Fruit fly (Drosophila melanogaster) whole organism, embryonic: ENCODE data around the gene Cpr62Ba.

Source experiments
- Awh ChIP-seq: fragments of 200-800 bp; sonication (Bioruptor generic); IDR thresholded peaks from 2 replicates; pipeline ENCODE4, ENCODE4 v1.3.6; 2022; ENCODE audit warnings: missing biosample characterization, missing genetic modification characterization
- Bdp1 ChIP-seq: fragments of 200-800 bp; sonication (Bioruptor generic); optimal IDR thresholded peaks from 3 replicates; lab custom pipeline; 2016; ENCODE audit warnings: missing biosample characterization, missing genetic modification characterization
- Bteb2 ChIP-seq: fragments of 200-800 bp; sonication (Bioruptor generic); optimal IDR thresholded peaks from 2 replicates; lab custom pipeline; 2016; ENCODE audit warnings: missing biosample characterization, missing genetic modification characterization
- CG10267 ChIP-seq: fragments of 200-800 bp; sonication (Bioruptor generic); optimal IDR thresholded peaks from 2 replicates; lab custom pipeline; 2018; ENCODE audit warnings: missing biosample characterization, mild to moderate bottlenecking, missing genetic modification characterization, moderate library complexity
- CG10543 ChIP-seq: fragments of 200-800 bp; sonication (Bioruptor generic); optimal IDR thresholded peaks from 3 replicates; lab custom pipeline; 2017; ENCODE audit warnings: missing biosample characterization, mild to moderate bottlenecking, missing genetic modification characterization, moderate library complexity
- CG10979 ChIP-seq: fragments of 200-800 bp; sonication (Bioruptor generic); optimal IDR thresholded peaks from 2 replicates; lab custom pipeline; 2018; ENCODE audit warnings: missing biosample characterization, mild to moderate bottlenecking, missing genetic modification characterization, moderate library complexity
- CG11085 ChIP-seq: fragments of 200-800 bp; sonication (Bioruptor generic); IDR thresholded peaks from 2 replicates; pipeline ENCODE4 v1.3.6; 2022; ENCODE audit warnings: missing biosample characterization, missing genetic modification characterization
- CG1233 ChIP-seq: fragments of 200-800 bp; sonication (Bioruptor generic); optimal IDR thresholded peaks from 4 replicates; lab custom pipeline; 2018; ENCODE audit warnings: missing biosample characterization, mild to moderate bottlenecking, missing genetic modification characterization
- CG12391 ChIP-seq: fragments of 200-800 bp; sonication (Bioruptor generic); optimal IDR thresholded peaks from 3 replicates; lab custom pipeline; 2018; ENCODE audit warnings: missing biosample characterization, mild to moderate bottlenecking, missing genetic modification characterization, moderate library complexity
- CG13424 ChIP-seq: fragments of 200-800 bp; sonication (Bioruptor generic); optimal IDR thresholded peaks from 2 replicates; lab custom pipeline; 2019; ENCODE audit warnings: missing biosample characterization, mild to moderate bottlenecking, missing genetic modification characterization, moderate library complexity
- CG14860 ChIP-seq: fragments of 200-800 bp; sonication (Bioruptor generic); IDR thresholded peaks from 3 replicates; pipeline ENCODE4 v1.3.6; 2022; ENCODE audit warnings: missing biosample characterization, missing genetic modification characterization; ENCODE audit not compliant: partially characterized antibody
- CG16863 ChIP-seq: fragments of 200-800 bp; sonication (Bioruptor generic); optimal IDR thresholded peaks from 3 replicates; lab custom pipeline; 2016; ENCODE audit warnings: missing biosample characterization, missing genetic modification characterization
- CG17361 ChIP-seq: fragments of 200-800 bp; sonication (Bioruptor generic); IDR thresholded peaks from 3 replicates; pipeline ENCODE4 v1.3.6; 2022; ENCODE audit warnings: missing biosample characterization, missing genetic modification characterization
- CG18011 ChIP-seq: fragments of 200-800 bp; sonication (Bioruptor generic); optimal IDR thresholded peaks from 2 replicates; lab custom pipeline; 2017; ENCODE audit warnings: missing biosample characterization, missing genetic modification characterization, mild to moderate bottlenecking, moderate library complexity, missing genotype
- CG1832 ChIP-seq: fragments of 200-800 bp; sonication (Bioruptor generic); optimal IDR thresholded peaks from 2 replicates; lab custom pipeline; 2017; ENCODE audit warnings: missing biosample characterization, mild to moderate bottlenecking, missing genetic modification characterization, inconsistent platforms
- CG31224 ChIP-seq: fragments of 200-800 bp; sonication (Bioruptor generic); IDR thresholded peaks from 2 replicates; pipeline ENCODE4 v1.3.6; 2022; ENCODE audit warnings: missing biosample characterization, missing genetic modification characterization
- CG3995 ChIP-seq: fragments of 200-800 bp; sonication (Bioruptor generic); optimal IDR thresholded peaks from 3 replicates; lab custom pipeline; 2016; ENCODE audit warnings: missing biosample characterization, missing genetic modification characterization
- CG4820 ChIP-seq: fragments of 200-800 bp; sonication (Bioruptor generic); optimal IDR thresholded peaks from 3 replicates; lab custom pipeline; 2016; ENCODE audit warnings: missing biosample characterization, missing genetic modification characterization
- CG6272 ChIP-seq: fragments of 200-800 bp; sonication (Bioruptor generic); IDR thresholded peaks from 2 replicates; pipeline ENCODE4 v1.3.6; 2022; ENCODE audit warnings: missing biosample characterization, missing genetic modification characterization
- CG8281 ChIP-seq: fragments of 200-800 bp; sonication (Bioruptor generic); optimal IDR thresholded peaks from 2 replicates; lab custom pipeline; 2018; ENCODE audit warnings: missing biosample characterization, mild to moderate bottlenecking, missing genetic modification characterization, moderate library complexity
- CG8290 ChIP-seq, 3 experiments: fragments of 200-800 bp; sonication (Bioruptor generic); optimal IDR thresholded peaks; 2 replicates each; lab custom pipeline; 2016 to 2019; ENCODE audit warnings: missing biosample characterization in 3 of 3, missing genetic modification characterization in 3 of 3, mild to moderate bottlenecking in 2 of 3, moderate library complexity in 1 of 3
- CG8765 ChIP-seq: fragments of 200-800 bp; sonication (Bioruptor generic); IDR thresholded peaks from 2 replicates; pipeline ENCODE4 v1.3.6; 2022; ENCODE audit warnings: missing biosample characterization, missing genetic modification characterization
- CG9817 ChIP-seq: fragments of 200-800 bp; sonication (Bioruptor generic); optimal IDR thresholded peaks from 2 replicates; lab custom pipeline; 2018; ENCODE audit warnings: missing biosample characterization, mild to moderate bottlenecking, missing genetic modification characterization, moderate library complexity
- CTCF ChIP-seq: fragments of 200-800 bp; sonication (Bioruptor generic); optimal IDR thresholded peaks from 2 replicates; lab custom pipeline; 2017; ENCODE audit warnings: missing biosample characterization, mild to moderate bottlenecking, missing genetic modification characterization, moderate library complexity
- Camta ChIP-seq: fragments of 200-800 bp; sonication (Bioruptor generic); optimal IDR thresholded peaks from 2 replicates; lab custom pipeline; 2016; ENCODE audit warnings: missing biosample characterization, missing genetic modification characterization
- Dbx ChIP-seq: fragments of 200-800 bp; sonication (Bioruptor generic); IDR thresholded peaks from 3 replicates; pipeline ENCODE4 v1.3.6; 2022; ENCODE audit warnings: missing biosample characterization, missing genetic modification characterization
- Doc2 ChIP-seq: fragments of 200-800 bp; sonication (Bioruptor generic); IDR thresholded peaks from 2 replicates; pipeline ENCODE4 v1.3.6; 2022; ENCODE audit warnings: missing biosample characterization, missing genetic modification characterization
- Dref ChIP-seq: fragments of 200-800 bp; sonication (Bioruptor generic); IDR thresholded peaks from 2 replicates; pipeline ENCODE4 v1.3.6; 2022; ENCODE audit warnings: missing biosample characterization, missing genetic modification characterization
- Lpt ChIP-seq: fragments of >200 bp; optimal IDR thresholded peaks from 2 replicates; lab custom pipeline; 2018; ENCODE audit warnings: missing biosample characterization, missing genetic modification characterization
- MBD-R2 ChIP-seq: fragments of 200-800 bp; sonication (Bioruptor generic); IDR thresholded peaks from 2 replicates; pipeline ENCODE4 v1.3.6; 2022; ENCODE audit warnings: missing biosample characterization, missing genetic modification characterization
- NC2α ChIP-seq: fragments of 200-800 bp; sonication (Bioruptor generic); optimal IDR thresholded peaks from 2 replicates; lab custom pipeline; 2016; ENCODE audit warnings: missing biosample characterization, missing genetic modification characterization
- NK7.1 ChIP-seq: fragments of 200-800 bp; sonication (Bioruptor generic); optimal IDR thresholded peaks from 3 replicates; lab custom pipeline; 2016; ENCODE audit warnings: missing biosample characterization, missing genetic modification characterization
- Usf ChIP-seq: fragments of 200-800 bp; sonication (Bioruptor generic); optimal IDR thresholded peaks from 2 replicates; lab custom pipeline; 2017; ENCODE audit warnings: missing genotype, missing biosample characterization, missing genetic modification characterization
- aop ChIP-seq: fragments of 200-800 bp; sonication (Bioruptor generic); IDR thresholded peaks from 2 replicates; pipeline ENCODE4 v1.3.6; 2022; ENCODE audit warnings: missing biosample characterization, missing genetic modification characterization
- da ChIP-seq: fragments of 200-800 bp; sonication (Bioruptor generic); optimal IDR thresholded peaks from 2 replicates; lab custom pipeline; 2016; ENCODE audit warnings: missing biosample characterization, missing genetic modification characterization
- dmrt99B ChIP-seq: fragments of 200-800 bp; sonication (Bioruptor generic); optimal IDR thresholded peaks from 2 replicates; lab custom pipeline; 2018; ENCODE audit warnings: missing biosample characterization, mild to moderate bottlenecking, missing genetic modification characterization, moderate library complexity
- en ChIP-seq: fragments of 200-800 bp; sonication (Bioruptor generic); optimal IDR thresholded peaks from 2 replicates; lab custom pipeline; 2016; ENCODE audit warnings: missing biosample characterization, missing genetic modification characterization
- fd64A ChIP-seq: fragments of 200-800 bp; sonication (Bioruptor generic); optimal IDR thresholded peaks from 3 replicates; lab custom pipeline; 2018; ENCODE audit warnings: missing biosample characterization, mild to moderate bottlenecking, missing genetic modification characterization
- gcm ChIP-seq: fragments of 200-800 bp; sonication (Bioruptor generic); optimal IDR thresholded peaks from 2 replicates; lab custom pipeline; 2019; ENCODE audit warnings: missing biosample characterization, mild to moderate bottlenecking, missing genetic modification characterization, moderate library complexity
- gro ChIP-seq: fragments of 200-800 bp; sonication (Bioruptor generic); optimal IDR thresholded peaks from 2 replicates; lab custom pipeline; 2016; ENCODE audit warnings: missing biosample characterization, missing genetic modification characterization
- hb ChIP-seq: fragments of 200-800 bp; sonication (Bioruptor generic); IDR thresholded peaks from 3 replicates; pipeline ENCODE4 v1.3.6; 2022; ENCODE audit warnings: missing biosample characterization, missing genetic modification characterization; ENCODE audit not compliant: partially characterized antibody
- jing ChIP-seq: fragments of 200-800 bp; sonication (Bioruptor generic); optimal IDR thresholded peaks from 2 replicates; lab custom pipeline; 2018; ENCODE audit warnings: missing biosample characterization, mild to moderate bottlenecking, missing genetic modification characterization
- lab ChIP-seq: fragments of 200-800 bp; sonication (Bioruptor generic); optimal IDR thresholded peaks from 3 replicates; lab custom pipeline; 2017; ENCODE audit warnings: missing biosample characterization, missing genetic modification characterization, mild to moderate bottlenecking, moderate library complexity, missing genetic modification reagents
- lilli ChIP-seq: fragments of 200-800 bp; sonication (Bioruptor generic); optimal IDR thresholded peaks from 3 replicates; lab custom pipeline; 2016; ENCODE audit warnings: missing biosample characterization, missing genetic modification characterization
- mam ChIP-seq: fragments of 200-800 bp; sonication (Bioruptor generic); optimal IDR thresholded peaks from 3 replicates; lab custom pipeline; 2016; ENCODE audit warnings: missing biosample characterization, missing genetic modification characterization
- nerfin-1 ChIP-seq: fragments of 200-800 bp; sonication (Bioruptor generic); optimal IDR thresholded peaks from 3 replicates; lab custom pipeline; 2019; ENCODE audit warnings: missing biosample characterization, mild to moderate bottlenecking, missing genetic modification characterization, moderate library complexity
- onecut ChIP-seq: fragments of 200-800 bp; sonication (Bioruptor generic); IDR thresholded peaks from 2 replicates; pipeline ENCODE4 v1.3.6; 2022; ENCODE audit warnings: missing biosample characterization, missing genetic modification characterization
- phol ChIP-seq: fragments of 200-800 bp; sonication (Bioruptor generic); optimal IDR thresholded peaks from 3 replicates; lab custom pipeline; 2018; ENCODE audit warnings: missing biosample characterization, mild to moderate bottlenecking, missing genetic modification characterization, moderate library complexity
- pros ChIP-seq: fragments of 200-800 bp; sonication (Bioruptor generic); optimal IDR thresholded peaks from 3 replicates; lab custom pipeline; 2019; ENCODE audit warnings: missing biosample characterization, mild to moderate bottlenecking, missing genetic modification characterization, moderate library complexity
- run ChIP-seq: fragments of 200-800 bp; sonication (Bioruptor generic); optimal IDR thresholded peaks from 3 replicates; lab custom pipeline; 2018; ENCODE audit warnings: missing biosample characterization, mild to moderate bottlenecking, missing genetic modification characterization
- vfl ChIP-seq: fragments of 200-800 bp; sonication (Bioruptor generic); optimal IDR thresholded peaks from 2 replicates; lab custom pipeline; 2016; ENCODE audit warnings: missing biosample characterization, missing genetic modification characterization

Gene Cpr62Ba

dm6 chr3L:1876215-1876625 is 44.6 kb upstream of the Cpr62Ba start, which contains the start of gene dre4 (continued):
- TF ChIP-seq jing (GFP tag; lab: Kevin White, UChicago) (peak; percentile 23), lilli (peak; percentile 83), Dbx (GFP tag; lab: Robert Waterston, UW) (peak; percentile 83), CG6272 (GFP tag; lab: Robert Waterston, UW) (peak; percentile 47; the same call in 1 of the 2 replicates), CG14860 (no peak), gro (GFP tag; lab: Kevin White, UChicago) (peak; percentile 81), CTCF (GFP tag; lab: Kevin White, UChicago) (peak; percentile 66), dmrt99B (tag; lab: Kevin White, UChicago) (peak; percentile 65), nerfin-1 (tag; lab: Kevin White, UChicago) (peak; percentile 94), mam (GFP tag; lab: Kevin White, UChicago) (peak; percentile 80), pros (no peak), CG1233 (GFP tag; lab: Kevin White, UChicago) (peak; percentile 54), CG12391 (tag; lab: Kevin White, UChicago) (peak; percentile 79), en (GFP tag; lab: Kevin White, UChicago) (peak; percentile 44), hb (GFP tag; lab: Robert Waterston, UW) (no peak), Awh (GFP tag; lab: Robert Waterston, UW) (peak; percentile 58; the same call in 1 of the 2 replicates), fd64A (peak; percentile 37), run (tag; lab: Kevin White, UChicago) (peak; percentile 57), lab (GFP tag; lab: Kevin White, UChicago) (peak; percentile 83), CG31224 (GFP tag; lab: Robert Waterston, UW) (peak; percentile 47; the same call in 1 of the 2 replicates), gcm (GFP tag; lab: Kevin White, UChicago) (peak; percentile 66), CG10267 (tag; lab: Kevin White, UChicago) (peak; percentile 66), vfl (peak; percentile 33), Bdp1 (GFP tag; lab: Kevin White, UChicago) (peak; percentile 54), CG13424 (tag; lab: Kevin White, UChicago) (peak; percentile 53), CG18011 (peak; percentile 47), CG10979 (tag; lab: Kevin White, UChicago) (peak; percentile 78), da (peak; percentile 35), Dref (0 out of 2 replicates have a peak, but pooled peaks have one; percentile 22), aop (GFP tag; lab: Robert Waterston, UW) (0 out of 2 replicates have a peak, but pooled peaks have one; percentile 26), Camta (GFP tag; lab: Kevin White, UChicago) (peak; percentile 65), CG10543 (GFP tag; lab: Kevin White, UChicago) (no peak), Usf (GFP tag; lab: Kevin White, UChicago) (peak; percentile 12), NC2α (peak; percentile 33), onecut (GFP tag; lab: Robert Waterston, UW) (peak; percentile 40; the same call in 1 of the 2 replicates), CG3995 (GFP tag; lab: Kevin White, UChicago) (peak; percentile 37), phol (tag; lab: Kevin White, UChicago) (peak; percentile 77), CG17361 (GFP tag; lab: Robert Waterston, UW) (peak; percentile 73), CG1832 (no peak), CG11085 (GFP tag; lab: Robert Waterston, UW) (peak; percentile 36; the same call in 1 of the 2 replicates), CG16863 (GFP tag; lab: Kevin White, UChicago) (peak; percentile 69), Bteb2 (GFP tag; lab: Kevin White, UChicago) (peak; percentile 62), NK7.1 (GFP tag; lab: Kevin White, UChicago) (peak; percentile 21), CG8765 (GFP tag; lab: Robert Waterston, UW) (no peak), MBD-R2 (GFP tag; lab: Robert Waterston, UW) (peak; percentile 95), Lpt (GFP tag; lab: Kevin White, UChicago) (no peak), CG4820 (GFP tag; lab: Kevin White, UChicago) (peak; percentile 70), CG8290 (GFP tag; optimal IDR thresholded peaks at IDR 0.05; lab: Kevin White, UChicago) (peak; percentile 64), CG8290 (tag; optimal IDR thresholded peaks at IDR 0.05; lab: Kevin White, UChicago) (peak in 1 of 2 experiments; percentile 81), Doc2 (GFP tag; lab: Robert Waterston, UW) (no peak), CG8281 (tag; lab: Kevin White, UChicago) (no peak), CG9817 (tag; lab: Kevin White, UChicago) (peak; percentile 24)
